Worm (Caenorhabditis elegans): ENCODE results near the gene rom-4.

- no peak for TF ChIP-seq sea-1 (GFP tag; conservative IDR thresholded peaks at IDR 0.05)
- no peak for TF ChIP-seq ama-1 (optimal IDR thresholded peaks at IDR 0.05)
- TF ChIP-seq ceh-36 (tag; optimal IDR thresholded peaks at IDR 0.05) = no peak
- TF ChIP-seq hmbx-1 (tag; optimal IDR thresholded peaks at IDR 0.05) = no peak
These were observed 7.2 kb upstream of the rom-4 start, which contains the start of gene nccd-1 for ce11 chrIV:16988397-16988796.
